Worm (Caenorhabditis elegans) whole organism, L4/young adult: ENCODE measurements around the gene mrck-1.

Experiments used
- W03F9.2 ChIP-seq: fragments of 150-350 bp; optimal IDR thresholded peaks from 2 replicates; lab custom pipeline; 2014; ENCODE audit warnings: missing biosample characterization, missing genetic modification characterization
- dao-5 ChIP-seq: sonication (generic microtip); optimal IDR thresholded peaks from 2 replicates; lab custom pipeline; 2016; ENCODE audit warnings: missing genotype, missing genetic modification characterization, moderate library complexity, missing compliant biosample characterization
- him-1 ChIP-seq: sonication (generic microtip); optimal IDR thresholded peaks from 2 replicates; lab custom pipeline; 2016; ENCODE audit warnings: missing genotype, missing genetic modification reagents, missing genetic modification characterization, missing compliant biosample characterization

- TF ChIP-seq dao-5 (tag; lab: Kevin White, UChicago): no peak
- TF ChIP-seq W03F9.2: no peak
- TF ChIP-seq him-1 (tag; lab: Kevin White, UChicago): peak; percentile 28
These were observed 22.5 kb downstream of the mrck-1 start for ce11 chrV:6244631-6245030.
